Comparison of ENCODE assay signal across 2 worm cellular contexts in the genomic region with DNA sequence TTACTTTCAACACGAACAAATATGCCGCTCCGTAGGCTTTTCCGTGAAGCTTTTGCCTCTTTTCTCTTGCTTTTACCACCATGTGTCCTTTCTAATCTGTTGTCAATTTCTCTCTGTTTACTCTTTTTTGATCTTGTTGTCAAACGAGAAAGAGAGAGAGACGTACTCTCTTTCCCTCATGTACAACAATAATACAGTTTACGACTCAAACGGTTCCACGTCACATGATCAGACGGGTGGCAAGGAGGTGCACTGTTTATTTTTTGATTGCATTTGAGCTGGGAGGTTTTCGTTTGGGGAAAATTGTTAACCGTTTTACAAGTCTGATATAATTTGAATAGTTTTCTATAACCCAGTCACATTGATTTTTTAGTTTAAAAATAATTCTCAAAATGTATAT.
TF ChIP-seq lines count a peak whose summit lies in the region.

No protein-coding gene starts in this region.

TF ChIP-seq in whole organism, L1 larva, 84 proteins besides CTCF, POLR2A, EP300 and RAD21 (continued from another document):
- TF ChIP-seq lin-35 (GFP tag; optimal IDR thresholded peaks at IDR 0.05; lab: Kevin White, UChicago) (peak in 1 of 2 experiments; percentile 66), dpl-1 (GFP tag; optimal IDR thresholded peaks at IDR 0.05; lab: Kevin White, UChicago) (peak in 1 of 3 experiments; percentile 6), nhr-90 (tag; optimal IDR thresholded peaks at IDR 0.05; lab: Kevin White, UChicago; ENCODE audit: poor library complexity) (peak; percentile 56), lin-14 (GFP tag; optimal IDR thresholded peaks at IDR 0.05; lab: Kevin White, UChicago) (peak; percentile 72), efl-1 (optimal IDR thresholded peaks at IDR 0.05; lab: Kevin White, UChicago) (peak in 1 of 2 experiments; percentile 7), efl-1 (GFP tag; optimal IDR thresholded peaks at IDR 0.05 in 1 of 2; lab: Kevin White, UChicago) (peak in 1 of 2 experiments; percentile 58), nhr-20 (tag; optimal IDR thresholded peaks at IDR 0.05; lab: Kevin White, UChicago) (peak; percentile 51), nhr-71 (tag; optimal IDR thresholded peaks at IDR 0.05; lab: Kevin White, UChicago) (peak; percentile 51), nhr-77 (tag; optimal IDR thresholded peaks at IDR 0.05; lab: Kevin White, UChicago) (peak; percentile 72)

TF ChIP-seq in whole organism, L2 larva, 48 proteins besides CTCF, POLR2A, EP300 and RAD21 (continued from another document):
- TF ChIP-seq snpc-4 (tag; optimal IDR thresholded peaks at IDR 0.05; lab: Kevin White, UChicago) (no peak), mbf-1 (tag; optimal IDR thresholded peaks at IDR 0.05; lab: Kevin White, UChicago) (no peak), sma-3 (GFP tag; optimal IDR thresholded peaks at IDR 0.05; lab: Kevin White, UChicago) (peak; percentile 12), gmeb-1 (tag; optimal IDR thresholded peaks at IDR 0.05; lab: Kevin White, UChicago) (peak; percentile 35), nhr-129 (tag; optimal IDR thresholded peaks at IDR 0.05; lab: Kevin White, UChicago) (peak; percentile 76), fos-1 (tag; optimal IDR thresholded peaks at IDR 0.05; lab: Kevin White, UChicago) (peak; percentile 20), elt-1 (tag; optimal IDR thresholded peaks at IDR 0.05; lab: Kevin White, UChicago) (no peak), ZK546.5 (tag; optimal IDR thresholded peaks at IDR 0.05; lab: Kevin White, UChicago) (no peak), crh-2 (tag; optimal IDR thresholded peaks at IDR 0.05; lab: Kevin White, UChicago) (peak; percentile 49), R02D3.7 (tag; optimal IDR thresholded peaks at IDR 0.05; lab: Kevin White, UChicago) (no peak), F13H6.1 (tag; optimal IDR thresholded peaks at IDR 0.05; lab: Kevin White, UChicago) (peak; percentile 81), mab-5 (tag; optimal IDR thresholded peaks at IDR 0.05; lab: Kevin White, UChicago) (no peak), nhr-21 (tag; optimal IDR thresholded peaks at IDR 0.05; lab: Kevin White, UChicago) (no peak)
